Fruit fly (Drosophila melanogaster) whole organism, wandering third instar larva: ENCODE results near the gene CG45002.

Source experiments
- Abd-B ChIP-seq: fragments of >200 bp; optimal IDR thresholded peaks from 2 replicates; lab custom pipeline; 2017; ENCODE audit warnings: missing biosample characterization, missing genetic modification characterization
- CrebA ChIP-seq: fragments of 200-800 bp; sonication (Bioruptor generic); optimal IDR thresholded peaks from 2 replicates; lab custom pipeline; 2016; ENCODE audit warnings: missing biosample characterization, mild to moderate bottlenecking, missing genetic modification characterization, borderline replicate concordance
- Dfd ChIP-seq: fragments of >200 bp; optimal IDR thresholded peaks from 2 replicates; lab custom pipeline; 2017; ENCODE audit warnings: missing biosample characterization, missing genetic modification characterization
- Dif ChIP-seq: fragments of 200-275, 200-300 bp; sonication (Bioruptor generic); optimal IDR thresholded peaks from 2 replicates; lab custom pipeline; 2018; ENCODE audit warnings: missing biosample characterization, missing genetic modification characterization; ENCODE audit not compliant: partially characterized antibody
- GATAd ChIP-seq: sonication (Bioruptor generic); optimal IDR thresholded peaks from 2 replicates; lab custom pipeline; 2016; ENCODE audit warnings: missing biosample characterization, missing genetic modification characterization
- HLH106 ChIP-seq: fragments of 200-800 bp; optimal IDR thresholded peaks from 3 replicates; lab custom pipeline; 2019; ENCODE audit warnings: missing biosample characterization, mild to moderate bottlenecking, missing genetic modification characterization, moderate library complexity
- Hnf4 ChIP-seq: fragments of 200-800 bp; sonication (Bioruptor generic); optimal IDR thresholded peaks from 2 replicates; lab custom pipeline; 2016; ENCODE audit warnings: missing biosample characterization, mild to moderate bottlenecking, missing genetic modification characterization
- Hr83 ChIP-seq: fragments of 200-300 bp; sonication (Bioruptor generic); optimal IDR thresholded peaks from 2 replicates; lab custom pipeline; 2016; ENCODE audit warnings: missing biosample characterization, mild to moderate bottlenecking, missing genetic modification characterization, moderate library complexity; ENCODE audit not compliant: poor library complexity, severe bottlenecking
- Jra ChIP-seq: sonication (Bioruptor generic); optimal IDR thresholded peaks from 2 replicates; lab custom pipeline; 2016; ENCODE audit warnings: missing biosample characterization, missing genetic modification characterization
- Mio ChIP-seq: sonication (Bioruptor generic); optimal IDR thresholded peaks from 2 replicates; lab custom pipeline; 2016; ENCODE audit warnings: missing biosample characterization, missing genetic modification characterization
- N ChIP-seq: fragments of >200 bp; optimal IDR thresholded peaks from 2 replicates; lab custom pipeline; 2018; ENCODE audit warnings: missing biosample characterization, missing external identifiers, missing genetic modification characterization
- Rel ChIP-seq, 2 experiments: fragments of 200-800 bp; sonication (Bioruptor generic) in 1 of 2; optimal IDR thresholded peaks; 2 replicates in 1 of 2; 3 replicates in 1 of 2; lab custom pipeline; 2016 to 2019; ENCODE audit warnings: mild to moderate bottlenecking in 2 of 2, missing biosample characterization in 2 of 2, missing genetic modification characterization in 2 of 2, moderate library complexity in 1 of 2
- Sp1 ChIP-seq: fragments of 200-800 bp; sonication (Bioruptor generic); optimal IDR thresholded peaks from 3 replicates; lab custom pipeline; 2019; ENCODE audit warnings: missing biosample characterization, mild to moderate bottlenecking, missing genetic modification characterization, moderate library complexity
- br ChIP-seq: fragments of 200-800 bp; sonication (Bioruptor generic); optimal IDR thresholded peaks from 2 replicates; lab custom pipeline; 2016; ENCODE audit warnings: missing biosample characterization, missing genetic modification characterization
- brk ChIP-seq: fragments of 200-800 bp; sonication (Bioruptor generic); optimal IDR thresholded peaks from 2 replicates; lab custom pipeline; 2016; ENCODE audit warnings: missing biosample characterization, mild to moderate bottlenecking, missing genetic modification characterization
- dmrt93B ChIP-seq: fragments of 200-800 bp; sonication (Bioruptor generic); optimal IDR thresholded peaks from 2 replicates; lab custom pipeline; 2018; ENCODE audit warnings: missing biosample characterization, mild to moderate bottlenecking, missing genetic modification characterization
- ey ChIP-seq: fragments of 200-800 bp; sonication (Bioruptor generic); optimal IDR thresholded peaks from 2 replicates; lab custom pipeline; 2016; ENCODE audit warnings: missing biosample characterization, missing genetic modification characterization
- foxo ChIP-seq, 2 experiments: fragments of 200-800 bp; sonication (Bioruptor generic); optimal IDR thresholded peaks; 2 replicates in 1 of 2; 3 replicates in 1 of 2; lab custom pipeline; 2016 to 2017; ENCODE audit warnings: missing biosample characterization in 2 of 2, missing genetic modification characterization in 2 of 2
- h ChIP-seq: fragments of 200-800 bp; sonication (Bioruptor generic); optimal IDR thresholded peaks from 3 replicates; lab custom pipeline; 2016; ENCODE audit warnings: missing biosample characterization, mild to moderate bottlenecking, missing genetic modification characterization
- jim ChIP-seq: fragments of 175-275, 200-325 bp; sonication (Bioruptor generic); optimal IDR thresholded peaks from 2 replicates; lab custom pipeline; 2016; ENCODE audit warnings: missing biosample characterization, mild to moderate bottlenecking, missing genetic modification characterization
- lola ChIP-seq: fragments of >200 bp; optimal IDR thresholded peaks from 2 replicates; lab custom pipeline; 2017; ENCODE audit warnings: missing biosample characterization, missing genetic modification characterization
- pan ChIP-seq: fragments of >200 bp; optimal IDR thresholded peaks from 2 replicates; lab custom pipeline; 2017
- psq ChIP-seq: fragments of 200-800 bp; sonication (Bioruptor generic); optimal IDR thresholded peaks from 3 replicates; lab custom pipeline; 2017; ENCODE audit warnings: missing biosample characterization, mild to moderate bottlenecking, missing genetic modification characterization, moderate library complexity
- rgr ChIP-seq: fragments of 200-800 bp; sonication (Bioruptor generic); optimal IDR thresholded peaks from 3 replicates; lab custom pipeline; 2016; ENCODE audit warnings: missing biosample characterization, mild to moderate bottlenecking, missing genetic modification characterization
- sage ChIP-seq: fragments of 200-800 bp; sonication (Bioruptor generic); optimal IDR thresholded peaks from 2 replicates; lab custom pipeline; 2016; ENCODE audit warnings: missing biosample characterization, mild to moderate bottlenecking, missing genetic modification characterization
- sv ChIP-seq: fragments of 200-800 bp; sonication (Bioruptor generic); optimal IDR thresholded peaks from 3 replicates; lab custom pipeline; 2016; ENCODE audit warnings: missing biosample characterization, missing genetic modification characterization
- tai ChIP-seq: sonication (Bioruptor generic); optimal IDR thresholded peaks from 2 replicates; lab custom pipeline; 2016; ENCODE audit warnings: missing biosample characterization, missing genetic modification characterization
- usp ChIP-seq: fragments of >200 bp; optimal IDR thresholded peaks from 2 replicates; lab custom pipeline; 2017; ENCODE audit warnings: missing biosample characterization, missing genetic modification characterization
- woc ChIP-seq: sonication (Bioruptor generic); optimal IDR thresholded peaks from 2 replicates; lab custom pipeline; 2016; ENCODE audit warnings: missing biosample characterization, mild to moderate bottlenecking, missing genetic modification characterization

CG45002 gene

DNA sequence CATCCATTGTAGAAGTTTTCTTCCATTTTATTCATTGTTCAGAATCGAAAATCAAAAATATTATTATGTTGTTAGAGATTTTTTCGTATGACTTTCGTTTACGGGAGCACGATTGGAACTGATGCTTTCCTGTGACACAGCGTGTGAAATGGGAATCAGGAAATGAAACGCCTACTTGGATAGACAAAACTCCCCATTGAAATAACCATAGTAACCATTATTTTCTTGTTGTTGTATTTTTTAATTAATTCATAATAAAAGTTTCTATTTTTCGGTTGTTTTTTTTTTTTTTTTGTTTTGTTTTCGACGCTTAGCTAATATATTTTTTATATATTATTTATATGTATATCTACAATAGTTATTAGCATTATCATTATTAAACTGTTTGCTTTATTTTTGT lies 1.9 kb upstream of the CG45002 start, which contains the start of gene CG43077:
CG43077 (minus strand) TSS at position 101 of the 400 bp plus-strand sequence.
- TF ChIP-seq HLH106 (tag; lab: Kevin White, UChicago) (no peak), Hnf4 (GFP tag; lab: Kevin White, UChicago) (no peak), woc (GFP tag; lab: Kevin White, UChicago) (no peak), Dif (GFP tag; lab: Kevin White, UChicago) (no peak), sage (GFP tag; lab: Kevin White, UChicago) (no peak), h (no peak), dmrt93B (GFP tag; lab: Kevin White, UChicago) (no peak), Sp1 (GFP tag; lab: Kevin White, UChicago) (no peak), Rel (GFP tag; optimal IDR thresholded peaks at IDR 0.05; lab: Kevin White, UChicago) (no peak), Rel (tag; optimal IDR thresholded peaks at IDR 0.05; lab: Kevin White, UChicago) (no peak), tai (GFP tag; lab: Kevin White, UChicago) (no peak), br (GFP tag; lab: Kevin White, UChicago) (no peak), lola (GFP tag; lab: Kevin White, UChicago) (no peak), foxo (GFP tag; optimal IDR thresholded peaks at IDR 0.05; lab: Kevin White, UChicago) (no peak)
- TF ChIP-seq, all 38 proteins: peak for 0

- TF ChIP-seq Dfd (GFP tag; lab: Kevin White, UChicago) (peak; percentile 73), CrebA (GFP tag; lab: Kevin White, UChicago) (no peak)
Measured at dm6 chrX:17047730-17048577, 18.6 kb downstream of the CG45002 start.

DNA sequence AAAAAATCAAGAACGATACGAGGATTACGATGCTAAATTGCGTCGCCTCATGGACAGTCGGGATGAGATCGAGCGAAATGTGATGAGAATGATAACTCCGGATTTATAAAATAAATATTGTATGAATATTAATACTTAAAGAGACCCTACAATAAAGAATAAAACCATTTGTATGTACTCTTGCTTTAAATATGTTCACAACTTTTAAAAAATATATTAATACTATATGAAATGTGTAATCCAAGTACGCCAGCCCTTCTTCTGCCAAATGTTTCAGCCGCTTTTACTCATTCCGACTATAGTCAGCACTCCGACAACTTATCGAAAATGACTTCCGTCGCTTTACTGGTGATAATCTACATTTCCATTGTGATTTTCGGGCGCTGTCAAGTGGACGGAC lies 43.3 kb downstream of the CG45002 start, which contains the start of gene CG43997:
CG43997 (plus strand) TSS at position 301 of the 400 bp plus-strand sequence.
- TF ChIP-seq Hr83 (GFP tag; lab: Kevin White, UChicago) (no peak), dmrt93B (GFP tag; lab: Kevin White, UChicago) (no peak), br (GFP tag; lab: Kevin White, UChicago) (no peak), usp (GFP tag; lab: Kevin White, UChicago) (no peak), HLH106 (tag; lab: Kevin White, UChicago) (no peak), Dif (GFP tag; lab: Kevin White, UChicago) (no peak), psq (no peak)

DNA sequence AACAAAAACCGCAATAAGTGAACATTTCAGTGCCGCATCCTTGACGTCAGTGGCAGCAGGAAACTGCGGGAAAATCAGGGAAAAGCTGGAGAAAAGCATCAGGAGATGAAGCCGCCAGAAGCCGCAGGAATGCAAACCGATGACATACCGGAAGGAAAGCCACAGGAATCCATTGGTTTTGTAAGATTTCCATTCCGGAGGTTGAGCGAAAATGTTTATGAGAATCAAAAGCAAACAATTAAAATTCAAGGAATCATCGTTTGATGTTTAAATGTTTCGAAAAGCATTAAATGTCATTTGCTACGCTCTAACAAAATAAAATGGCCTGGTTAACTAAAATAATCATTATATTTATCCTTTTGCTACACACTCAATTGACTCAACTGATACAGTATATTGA lies 44.5 kb downstream of the CG45002 start, which contains the start of gene CG43996:
CG43996 (plus strand) TSS at position 301 of the 400 bp plus-strand sequence.
- no peak for TF ChIP-seq tai (GFP tag; lab: Kevin White, UChicago)
- TF ChIP-seq pan (lab: Kevin White, UChicago): no peak
- TF ChIP-seq, all 38 proteins: peak for 0

DNA sequence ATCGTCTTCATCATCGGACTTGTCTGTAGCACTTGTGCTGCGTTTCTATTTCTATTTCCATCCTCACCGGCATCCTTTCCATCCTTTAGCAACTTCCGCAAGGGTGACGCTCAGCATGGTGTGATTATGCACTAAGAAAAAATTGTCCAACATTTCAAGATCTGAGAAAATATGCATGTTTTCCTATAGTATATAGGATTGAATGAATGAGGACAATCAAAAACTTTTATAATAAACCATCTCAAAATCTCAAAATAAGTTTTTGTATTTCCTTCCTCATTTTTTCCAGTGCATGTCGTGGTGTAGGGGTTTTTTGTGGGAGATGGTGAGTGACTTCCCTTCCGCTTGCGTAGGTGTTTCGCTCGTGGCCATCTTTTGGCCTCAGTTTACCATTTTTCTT lies 45.1 kb downstream of the CG45002 start:
- TF ChIP-seq GATAd (no peak), Hr83 (GFP tag; lab: Kevin White, UChicago) (no peak), Abd-B (GFP tag; lab: Kevin White, UChicago) (no peak), jim (GFP tag; lab: Kevin White, UChicago) (no peak), Jra (GFP tag; lab: Kevin White, UChicago) (no peak), Dif (GFP tag; lab: Kevin White, UChicago) (no peak), sv (GFP tag; lab: Kevin White, UChicago) (no peak), N (no peak), HLH106 (tag; lab: Kevin White, UChicago) (no peak), br (GFP tag; lab: Kevin White, UChicago) (no peak), ey (GFP tag; lab: Kevin White, UChicago) (no peak), Mio (GFP tag; lab: Kevin White, UChicago) (no peak), usp (GFP tag; lab: Kevin White, UChicago) (no peak), brk (GFP tag; lab: Kevin White, UChicago) (no peak), lola (GFP tag; lab: Kevin White, UChicago) (no peak), psq (no peak), rgr (GFP tag; lab: Kevin White, UChicago) (no peak), CrebA (GFP tag; lab: Kevin White, UChicago) (no peak), Hnf4 (GFP tag; lab: Kevin White, UChicago) (no peak), Sp1 (GFP tag; lab: Kevin White, UChicago) (no peak)
